Fruit fly (Drosophila melanogaster): Measurements from ENCODE around the gene CG32199.

CG32199 gene

dm6 chr3L:18621735-18622421, 10.2 kb downstream of the CG32199 start, which contains the start of gene not (continued):
- no peak for TF ChIP-seq maf-S (GFP tag; optimal IDR thresholded peaks at IDR 0.05)
- peak; percentile 33 for TF ChIP-seq YL-1 (GFP tag; optimal IDR thresholded peaks at IDR 0.05)
- no peak for TF ChIP-seq sd (tag; optimal IDR thresholded peaks at IDR 0.05)
- no peak for TF ChIP-seq lov (optimal IDR thresholded peaks at IDR 0.05)
- no peak for TF ChIP-seq lov (GFP tag; IDR thresholded peaks at IDR 0.05)
- no peak for TF ChIP-seq Kr (GFP tag; optimal IDR thresholded peaks at IDR 0.05)
- TF ChIP-seq sna (GFP tag; IDR thresholded peaks at IDR 0.05; ENCODE audit: partially characterized antibody) = no peak
- no peak for TF ChIP-seq CG1233 (GFP tag; optimal IDR thresholded peaks at IDR 0.05)
- peak; percentile 11 for TF ChIP-seq sqz (GFP tag; optimal IDR thresholded peaks at IDR 0.05)
- peak; percentile 99 for TF ChIP-seq pfk (GFP tag; optimal IDR thresholded peaks at IDR 0.05)
- TF ChIP-seq prd (optimal IDR thresholded peaks at IDR 0.05) = no peak
- TF ChIP-seq prd (GFP tag; IDR thresholded peaks at IDR 0.05) = 0 out of 3 replicates have a peak, but pooled peaks have one; percentile 9
- TF ChIP-seq Dek (tag; optimal IDR thresholded peaks at IDR 0.05) = peak; percentile 3
- no peak for TF ChIP-seq CG16813 (GFP tag; IDR thresholded peaks at IDR 0.05; ENCODE audit: partially characterized antibody)
- peak; percentile 29 for TF ChIP-seq CG12659 (GFP tag; optimal IDR thresholded peaks at IDR 0.05)
- no peak for TF ChIP-seq CG43689 (GFP tag; IDR thresholded peaks at IDR 0.05)
- no peak for TF ChIP-seq Dbx (GFP tag; IDR thresholded peaks at IDR 0.05)
- TF ChIP-seq CG3847 (GFP tag; IDR thresholded peaks at IDR 0.05) = no peak
- TF ChIP-seq CG17568 (GFP tag; optimal IDR thresholded peaks at IDR 0.05) = no peak
- TF ChIP-seq CG15696 (tag; optimal IDR thresholded peaks at IDR 0.05) = no peak
- 0 out of 3 replicates have a peak, but pooled peaks have one; percentile 13 for TF ChIP-seq CG17361 (GFP tag; IDR thresholded peaks at IDR 0.05)
- TF ChIP-seq stwl (tag; optimal IDR thresholded peaks at IDR 0.05) = no peak
- TF ChIP-seq odd (GFP tag; optimal IDR thresholded peaks at IDR 0.05) = peak; percentile 26
- TF ChIP-seq Max (GFP tag; optimal IDR thresholded peaks at IDR 0.05) = no peak

DNA sequence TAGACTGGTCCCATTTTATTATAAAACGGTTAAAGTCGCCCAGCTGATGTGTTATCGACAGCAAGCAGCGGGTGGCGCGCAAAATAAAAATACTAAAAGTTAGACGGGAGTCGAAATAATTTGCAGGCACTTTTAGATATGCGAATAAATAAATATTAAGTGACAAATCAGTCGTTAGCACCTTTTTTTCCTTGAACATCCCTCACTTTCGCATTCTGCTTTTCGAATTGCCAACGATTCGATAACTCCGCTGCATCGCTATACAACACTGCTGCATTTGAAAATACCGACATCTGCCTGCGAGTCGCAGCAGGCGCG, 10.7 kb downstream of the CG32199 start, which contains the start of gene bora:
Gene bora (plus strand): TSS at position 271 of the 318 bp plus-strand sequence.
- TF ChIP-seq lbe (GFP tag; optimal IDR thresholded peaks at IDR 0.05) = no peak
- TF ChIP-seq Hr78 (GFP tag; optimal IDR thresholded peaks at IDR 0.05) = no peak
- no peak for TF ChIP-seq CG31365 (tag; optimal IDR thresholded peaks at IDR 0.05)
- no peak for TF ChIP-seq az2 (GFP tag; optimal IDR thresholded peaks at IDR 0.05)
- peak; percentile 88 for TF ChIP-seq CG10267 (tag; optimal IDR thresholded peaks at IDR 0.05)
- TF ChIP-seq Rx (GFP tag; IDR thresholded peaks at IDR 0.05) = 0 out of 2 replicates have a peak, but pooled peaks have one; percentile 9
- TF ChIP-seq sqz (GFP tag; optimal IDR thresholded peaks at IDR 0.05) = no peak
- TF ChIP-seq esg (GFP tag; conservative IDR thresholded peaks at IDR 0.05) = no peak
- no peak for TF ChIP-seq eve (GFP tag; optimal IDR thresholded peaks at IDR 0.05)
- peak; percentile 27 for TF ChIP-seq pzg (GFP tag; optimal IDR thresholded peaks at IDR 0.05)
- no peak for TF ChIP-seq CG8478 (optimal IDR thresholded peaks at IDR 0.05)
- TF ChIP-seq klu (GFP tag; IDR thresholded peaks at IDR 0.05) = no peak
- no peak for TF ChIP-seq Lim3 (GFP tag; IDR thresholded peaks at IDR 0.05)
- TF ChIP-seq cg (GFP tag; optimal IDR thresholded peaks at IDR 0.05) = no peak
- no peak for TF ChIP-seq CG17361 (GFP tag; IDR thresholded peaks at IDR 0.05)
- TF ChIP-seq gro (GFP tag; optimal IDR thresholded peaks at IDR 0.05) = no peak
- TF ChIP-seq CG14050 (GFP tag; IDR thresholded peaks at IDR 0.05) = no peak
- no peak for TF ChIP-seq tin (GFP tag; optimal IDR thresholded peaks at IDR 0.05)
- no peak for TF ChIP-seq Ravus (GFP tag; IDR thresholded peaks at IDR 0.05)
- no peak for TF ChIP-seq CG7271 (tag; optimal IDR thresholded peaks at IDR 0.05)
- TF ChIP-seq CG14710 (tag; optimal IDR thresholded peaks at IDR 0.05) = peak; percentile 20
- no peak for TF ChIP-seq tup (GFP tag; optimal IDR thresholded peaks at IDR 0.05)
- TF ChIP-seq CrebB (tag; optimal IDR thresholded peaks at IDR 0.05) = no peak
- no peak for TF ChIP-seq Mes4 (GFP tag; optimal IDR thresholded peaks at IDR 0.05)
- no peak for TF ChIP-seq repo (GFP tag; optimal IDR thresholded peaks at IDR 0.05)
- no peak for TF ChIP-seq Oaz (GFP tag; IDR thresholded peaks at IDR 0.05)
- no peak for TF ChIP-seq ase (GFP tag; IDR thresholded peaks at IDR 0.05)
- no peak for TF ChIP-seq CG2120 (GFP tag; optimal IDR thresholded peaks at IDR 0.05)
- no peak for TF ChIP-seq ro (GFP tag; IDR thresholded peaks at IDR 0.05)
- no peak for TF ChIP-seq NfI (GFP tag; optimal IDR thresholded peaks at IDR 0.05)

Data from whole organism, embryonic.